Worm (Caenorhabditis elegans) whole organism, mixed stage, embryonic: ENCODE data around the gene T21D12.11.

ENCODE experiments used
- M03D4.4 ChIP-seq: sonication (generic microtip); optimal IDR thresholded peaks from 2 replicates; lab custom pipeline; 2017; ENCODE audit warnings: mild to moderate bottlenecking, missing genetic modification characterization, missing compliant biosample characterization
- bed-3 ChIP-seq: fragments of 200-800 bp; sonication (Bioruptor generic); optimal IDR thresholded peaks from 3 replicates; lab custom pipeline; 2018; ENCODE audit warnings: mild to moderate bottlenecking, missing genetic modification characterization, moderate library complexity, missing compliant biosample characterization
- blmp-1 ChIP-seq: fragments of 150-350 bp; optimal IDR thresholded peaks from 2 replicates; lab custom pipeline; 2014; ENCODE audit warnings: missing biosample characterization, missing genetic modification characterization
- ceh-39 ChIP-seq: fragments of 150-350 bp; optimal IDR thresholded peaks from 2 replicates; lab custom pipeline; 2014; ENCODE audit warnings: missing biosample characterization, missing genetic modification characterization
- ceh-43 ChIP-seq: fragments of 200-800 bp; sonication (Bioruptor generic); optimal IDR thresholded peaks from 2 replicates; lab custom pipeline; 2018; ENCODE audit warnings: mild to moderate bottlenecking, missing genetic modification characterization, moderate library complexity, missing compliant biosample characterization
- ces-1 ChIP-seq: fragments of 150-350 bp; optimal IDR thresholded peaks from 2 replicates; lab custom pipeline; 2014; ENCODE audit warnings: missing biosample characterization, missing genetic modification reagents, missing genetic modification characterization
- cnd-1 ChIP-seq: fragments of 200-800 bp; sonication (Bioruptor generic); optimal IDR thresholded peaks from 2 replicates; lab custom pipeline; 2018; ENCODE audit warnings: mild to moderate bottlenecking, missing genetic modification characterization, missing compliant biosample characterization
- drap-1 ChIP-seq: fragments of 200-800 bp; sonication (Bioruptor generic); optimal IDR thresholded peaks from 3 replicates; lab custom pipeline; 2018; ENCODE audit warnings: mild to moderate bottlenecking, missing genetic modification characterization, missing compliant biosample characterization
- flh-1 ChIP-seq: fragments of 200-800 bp; sonication (Bioruptor generic); optimal IDR thresholded peaks from 2 replicates; lab custom pipeline; 2018; ENCODE audit warnings: mild to moderate bottlenecking, missing genetic modification characterization, moderate library complexity, missing compliant biosample characterization
- ham-2 ChIP-seq: fragments of 200-800 bp; sonication (Bioruptor generic); optimal IDR thresholded peaks from 2 replicates; lab custom pipeline; 2018; ENCODE audit warnings: mild to moderate bottlenecking, missing genetic modification characterization, missing compliant biosample characterization
- hlh-1 ChIP-seq: fragments of 150-350 bp; optimal IDR thresholded peaks from 2 replicates; lab custom pipeline; 2014; ENCODE audit warnings: missing biosample characterization, missing genetic modification reagents, missing genetic modification characterization
- lin-13 ChIP-seq: fragments of 150-350 bp; optimal IDR thresholded peaks from 2 replicates; lab custom pipeline; 2014; ENCODE audit warnings: missing biosample characterization, missing genetic modification characterization
- lin-32 ChIP-seq: fragments of 200-800 bp; sonication (Bioruptor generic); optimal IDR thresholded peaks from 2 replicates; lab custom pipeline; 2018; ENCODE audit warnings: mild to moderate bottlenecking, missing genetic modification characterization, missing compliant biosample characterization
- lsy-2 ChIP-seq: fragments of 150-350 bp; optimal IDR thresholded peaks from 2 replicates; lab custom pipeline; 2014; ENCODE audit warnings: missing biosample characterization, missing genetic modification characterization
- mep-1 ChIP-seq: fragments of 150-350 bp; optimal IDR thresholded peaks from 2 replicates; lab custom pipeline; 2017; ENCODE audit warnings: missing biosample characterization, missing genetic modification reagents, missing genetic modification characterization, inconsistent platforms
- mls-2 ChIP-seq: sonication (generic microtip); optimal IDR thresholded peaks from 2 replicates; lab custom pipeline; 2016; ENCODE audit warnings: mild to moderate bottlenecking, missing genetic modification characterization, moderate library complexity, missing compliant biosample characterization
- nhr-12 ChIP-seq: fragments of 150-350 bp; optimal IDR thresholded peaks from 2 replicates; lab custom pipeline; 2014; ENCODE audit warnings: missing biosample characterization, missing genetic modification characterization
- nhr-2 ChIP-seq: fragments of 150-350 bp; optimal IDR thresholded peaks from 2 replicates; lab custom pipeline; 2014; ENCODE audit warnings: missing biosample characterization, missing genetic modification characterization
- nhr-237 ChIP-seq: fragments of 150-350 bp; optimal IDR thresholded peaks from 2 replicates; lab custom pipeline; 2014; ENCODE audit warnings: missing biosample characterization, missing genetic modification characterization
- nhr-28 ChIP-seq: fragments of 150-350 bp; optimal IDR thresholded peaks from 2 replicates; lab custom pipeline; 2014; ENCODE audit warnings: missing biosample characterization, missing genetic modification characterization
- pha-4 ChIP-seq: fragments of 150-350 bp; optimal IDR thresholded peaks from 2 replicates; lab custom pipeline; 2018; ENCODE audit warnings: missing biosample characterization, missing genetic modification reagents, missing genetic modification characterization
- sem-2 ChIP-seq: fragments of 200-800 bp; sonication (Bioruptor generic); optimal IDR thresholded peaks from 2 replicates; lab custom pipeline; 2018; ENCODE audit warnings: mild to moderate bottlenecking, missing genetic modification characterization, missing compliant biosample characterization
- snpc-4 ChIP-seq: fragments of 150-350 bp; optimal IDR thresholded peaks from 2 replicates; lab custom pipeline; 2014; ENCODE audit warnings: missing biosample characterization, missing genetic modification characterization
- sptf-1 ChIP-seq: sonication (generic microtip); optimal IDR thresholded peaks from 2 replicates; lab custom pipeline; 2017; ENCODE audit warnings: mild to moderate bottlenecking, missing genetic modification characterization, moderate library complexity, missing compliant biosample characterization
- unc-120 ChIP-seq: sonication (generic microtip); optimal IDR thresholded peaks from 2 replicates; lab custom pipeline; 2017; ENCODE audit warnings: missing genetic modification characterization, missing compliant biosample characterization; ENCODE audit not compliant: poor library complexity, severe bottlenecking
- unc-39 ChIP-seq: fragments of 150-350 bp; optimal IDR thresholded peaks from 2 replicates; lab custom pipeline; 2014; ENCODE audit warnings: missing biosample characterization, missing genetic modification characterization
- unc-62 ChIP-seq: fragments of 150-350 bp; optimal IDR thresholded peaks from 2 replicates; lab custom pipeline; 2014; ENCODE audit warnings: missing biosample characterization, missing genetic modification reagents, missing genetic modification characterization
- zip-8 ChIP-seq: fragments of 150-350 bp; optimal IDR thresholded peaks from 2 replicates; lab custom pipeline; 2014; ENCODE audit warnings: missing biosample characterization, missing genetic modification characterization

The T21D12.11 gene

ce11 chrIV:278284-278683 lies 9.1 kb downstream of the T21D12.11 start:
- no peak for TF ChIP-seq mls-2 (tag; lab: Kevin White, UChicago)
- no peak for TF ChIP-seq hlh-1 (tag; lab: Kevin White, UChicago)
- no peak for TF ChIP-seq ceh-43 (GFP tag; lab: Kevin White, UChicago)
- TF ChIP-seq flh-1 (GFP tag; lab: Kevin White, UChicago): no peak
- no peak for TF ChIP-seq M03D4.4 (tag; lab: Kevin White, UChicago)
- no peak for TF ChIP-seq ces-1 (GFP tag; lab: Kevin White, UChicago)
- TF ChIP-seq snpc-4 (tag; lab: Kevin White, UChicago): no peak

- TF ChIP-seq unc-120 (tag; lab: Kevin White, UChicago) (peak; percentile 56), ceh-39 (tag; lab: Kevin White, UChicago) (no peak), ces-1 (GFP tag; lab: Kevin White, UChicago) (peak; percentile 14)
Measured at ce11 chrIV:282008-282407, 12.8 kb downstream of the T21D12.11 start.

- TF ChIP-seq drap-1 (GFP tag; lab: Kevin White, UChicago): no peak
- no peak for TF ChIP-seq cnd-1 (tag; lab: Kevin White, UChicago)
- TF ChIP-seq snpc-4 (tag; lab: Kevin White, UChicago): no peak
- no peak for TF ChIP-seq nhr-2 (tag; lab: Kevin White, UChicago)
- no peak for TF ChIP-seq sptf-1
- no peak for TF ChIP-seq mls-2 (tag; lab: Kevin White, UChicago)
- no peak for TF ChIP-seq M03D4.4 (tag; lab: Kevin White, UChicago)
- TF ChIP-seq lin-32: no peak
- no peak for TF ChIP-seq ham-2
- no peak for TF ChIP-seq pha-4
- no peak for TF ChIP-seq flh-1 (GFP tag; lab: Kevin White, UChicago)
- no peak for TF ChIP-seq sem-2 (GFP tag; lab: Kevin White, UChicago)
Measured at ce11 chrIV:283347-283746, 14.1 kb downstream of the T21D12.11 start, which contains the start of gene best-19. Gene best-19 (plus strand): TSS chrIV:283647.

ce11 chrIV:288027-288426 lies 18.8 kb downstream of the T21D12.11 start, which contains the start of gene T21D12.14:
Gene T21D12.14 (minus strand): TSS chrIV:288127.
- TF ChIP-seq ceh-43 (GFP tag; lab: Kevin White, UChicago) (no peak), hlh-1 (tag; lab: Kevin White, UChicago) (no peak), unc-120 (tag; lab: Kevin White, UChicago) (no peak)

ce11 chrIV:290387-290786 lies 21.2 kb downstream of the T21D12.11 start:
- TF ChIP-seq blmp-1 (tag; lab: Kevin White, UChicago) (no peak), lin-13 (tag; lab: Kevin White, UChicago) (no peak), nhr-237 (no peak), lin-32 (no peak), drap-1 (GFP tag; lab: Kevin White, UChicago) (no peak), bed-3 (GFP tag; lab: Kevin White, UChicago) (no peak), nhr-2 (tag; lab: Kevin White, UChicago) (no peak)

- TF ChIP-seq flh-1 (GFP tag; lab: Kevin White, UChicago) (no peak), M03D4.4 (tag; lab: Kevin White, UChicago) (no peak), lin-13 (tag; lab: Kevin White, UChicago) (no peak), ceh-43 (GFP tag; lab: Kevin White, UChicago) (no peak), lin-32 (no peak), blmp-1 (tag; lab: Kevin White, UChicago) (no peak), unc-39 (tag; lab: Kevin White, UChicago) (no peak), nhr-12 (tag; lab: Kevin White, UChicago) (no peak), lsy-2 (no peak), nhr-237 (no peak), ces-1 (GFP tag; lab: Kevin White, UChicago) (no peak)
- TF ChIP-seq, all 35 proteins: peak for 0
Measured at ce11 chrIV:291356-291755, 22.1 kb downstream of the T21D12.11 start, which contains the start of gene T21D12.7. Gene T21D12.7 (minus strand): TSS chrIV:291456.

ce11 chrIV:291851-292367 lies 22.7 kb downstream of the T21D12.11 start:
- TF ChIP-seq pha-4 (no peak), lin-13 (tag; lab: Kevin White, UChicago) (no peak), nhr-2 (tag; lab: Kevin White, UChicago) (no peak), hlh-1 (tag; lab: Kevin White, UChicago) (no peak), zip-8 (tag; lab: Kevin White, UChicago) (no peak), nhr-12 (tag; lab: Kevin White, UChicago) (no peak), nhr-28 (tag; lab: Kevin White, UChicago) (no peak), ham-2 (no peak), unc-62 (GFP tag; lab: Kevin White, UChicago) (no peak), mep-1 (no peak), lsy-2 (no peak), lin-32 (no peak), snpc-4 (tag; lab: Kevin White, UChicago) (no peak)
